Worm (Caenorhabditis elegans): ENCODE results near the gene ptr-8.

- TF ChIP-seq nhr-77 (tag; optimal IDR thresholded peaks at IDR 0.05) = no peak
- TF ChIP-seq nhr-28 (tag; optimal IDR thresholded peaks at IDR 0.05) = no peak
- TF ChIP-seq unc-62 (GFP tag; optimal IDR thresholded peaks at IDR 0.05 in 1 of 2) = no peak
- no peak for TF ChIP-seq unc-62 (tag; optimal IDR thresholded peaks at IDR 0.05)
- TF ChIP-seq nhr-42 (GFP tag; IDR thresholded peaks at IDR 0.05) = no peak
Observed at ce11 chrII:10898998-10899397, 9.9 kb downstream of the ptr-8 start.

Measured in whole organism, L4 larva.